Worm (Caenorhabditis elegans): ENCODE results near the gene vab-9.

DNA sequence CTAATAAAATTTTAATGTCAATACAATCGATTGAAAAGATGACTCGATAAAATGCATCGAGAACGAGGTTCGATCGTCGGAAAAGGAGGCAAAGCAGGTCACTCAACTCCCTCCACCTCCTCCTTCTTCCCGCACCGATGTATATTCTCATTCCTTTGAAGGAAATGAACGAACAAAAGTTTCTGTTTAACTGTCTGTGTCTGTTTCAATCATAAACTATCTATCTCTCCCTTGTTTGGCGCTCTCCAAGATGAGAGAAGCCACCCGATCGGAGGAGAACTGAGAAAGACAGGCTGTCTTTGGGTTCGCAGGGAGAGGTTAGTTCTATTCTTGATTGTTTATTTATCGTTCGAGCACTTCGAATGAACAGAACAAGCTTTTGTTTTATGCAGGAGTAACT, 3.6 kb upstream of the vab-9 start, which contains the start of gene D2085.7:
- TF ChIP-seq egl-43 (GFP tag; IDR thresholded peaks at IDR 0.05) = no peak
- no peak for TF ChIP-seq dmd-6 (GFP tag; IDR thresholded peaks at IDR 0.05)
- no peak for TF ChIP-seq lin-13 (GFP tag; optimal IDR thresholded peaks at IDR 0.05)
- TF ChIP-seq nhr-28 (tag; optimal IDR thresholded peaks at IDR 0.05) = peak; percentile 3
- no peak for TF ChIP-seq lin-38 (GFP tag; IDR thresholded peaks at IDR 0.05)
- TF ChIP-seq nhr-77 (tag; optimal IDR thresholded peaks at IDR 0.05) = no peak
- no peak for TF ChIP-seq dpl-1 (GFP tag; optimal IDR thresholded peaks at IDR 0.05)
- no peak for TF ChIP-seq unc-62 (GFP tag; optimal IDR thresholded peaks at IDR 0.05 in 1 of 2)
- TF ChIP-seq unc-62 (tag; optimal IDR thresholded peaks at IDR 0.05) = no peak
- TF ChIP-seq aly-2 (tag; optimal IDR thresholded peaks at IDR 0.05) = no peak
- TF ChIP-seq ctbp-1 (GFP tag; IDR thresholded peaks at IDR 0.05) = no peak
- no peak for TF ChIP-seq fos-1 (tag; optimal IDR thresholded peaks at IDR 0.05)
- no peak for TF ChIP-seq daf-16 (GFP tag; optimal IDR thresholded peaks at IDR 0.05)
- peak; percentile 19 for TF ChIP-seq daf-16 (tag; optimal IDR thresholded peaks at IDR 0.05)
- TF ChIP-seq lin-29 (GFP tag; IDR thresholded peaks at IDR 0.05) = no peak
